Worm (Caenorhabditis elegans): ENCODE results near the gene F47B8.1.
"Not testable (repeated sequence)": the region's sequence is repeated elsewhere in the genome, so short reads cannot be mapped to it uniquely, and the experiment has no call there.

Gene F47B8.1

ce11 chrV:14309632-14310031 lies 4.5 kb downstream of the F47B8.1 start, which contains the start of gene F14D7.14:
F14D7.14 (plus strand) TSS chrV:14309932.
- not testable (repeated sequence) for TF ChIP-seq nhr-12 (tag; optimal IDR thresholded peaks at IDR 0.05); hlh-4 (tag; optimal IDR thresholded peaks at IDR 0.05); mab-9 (GFP tag; IDR thresholded peaks at IDR 0.05)

- TF ChIP-seq egl-13 (tag; optimal IDR thresholded peaks at IDR 0.05); lin-14 (GFP tag; optimal IDR thresholded peaks at IDR 0.05); aly-2 (tag; optimal IDR thresholded peaks at IDR 0.05): not testable (repeated sequence)
These were observed 6.0 kb downstream of the F47B8.1 start, which contains the start of gene spig-5 for ce11 chrV:14308164-14308563. spig-5 (plus strand) TSS chrV:14308464.

- TF ChIP-seq nhr-71 (tag; optimal IDR thresholded peaks at IDR 0.05); alr-1 (tag; optimal IDR thresholded peaks at IDR 0.05; ENCODE audit: borderline replicate concordance); Y116A8C.19 (tag; optimal IDR thresholded peaks at IDR 0.05; ENCODE audit: borderline replicate concordance): not testable (repeated sequence)
These were observed 7.4 kb downstream of the F47B8.1 start, which contains the start of gene spig-4 for ce11 chrV:14306771-14307170. spig-4 (minus strand) TSS chrV:14306871.

- no peak for TF ChIP-seq alr-1 (tag; optimal IDR thresholded peaks at IDR 0.05; ENCODE audit: borderline replicate concordance)
- peak; percentile 4 for TF ChIP-seq elt-2 (tag; optimal IDR thresholded peaks at IDR 0.05)
These were observed 13.1 kb downstream of the F47B8.1 start, which contains the start of gene F14D7.6 for ce11 chrV:14301076-14301475. F14D7.6 (plus strand) TSS chrV:14301413.

ce11 chrV:14299569-14300064 lies 14.5 kb downstream of the F47B8.1 start, which contains the start of the genes spig-3 and F14D7.12:
spig-3 (minus strand) TSS chrV:14299669.
F14D7.12 (plus strand) TSS chrV:14300014.
- no peak for TF ChIP-seq nhr-237 (tag; optimal IDR thresholded peaks at IDR 0.05)
- no peak for TF ChIP-seq irx-1 (tag; optimal IDR thresholded peaks at IDR 0.05)
- TF ChIP-seq lsy-2 (tag; optimal IDR thresholded peaks at IDR 0.05): no peak
- TF ChIP-seq efl-1 (optimal IDR thresholded peaks at IDR 0.05): no peak
- TF ChIP-seq efl-1 (GFP tag; optimal IDR thresholded peaks at IDR 0.05 in 1 of 2): peak in 1 of 2 experiments; percentile 49
- TF ChIP-seq ama-1 (optimal IDR thresholded peaks at IDR 0.05): no peak
- TF ChIP-seq fkh-4 (tag; optimal IDR thresholded peaks at IDR 0.05; ENCODE audit: borderline replicate concordance): no peak

ce11 chrV:14296499-14296898 lies 17.6 kb downstream of the F47B8.1 start, which contains the start of gene F14D7.3:
F14D7.3 (plus strand) TSS chrV:14296799.
- TF ChIP-seq ztf-11 (tag; optimal IDR thresholded peaks at IDR 0.05) (no peak), rnt-1 (tag; optimal IDR thresholded peaks at IDR 0.05) (no peak), ceh-82 (tag; optimal IDR thresholded peaks at IDR 0.05) (no peak), nhr-237 (tag; optimal IDR thresholded peaks at IDR 0.05) (no peak), unc-98 (GFP tag; IDR thresholded peaks at IDR 0.05) (no peak), jun-1 (tag; optimal IDR thresholded peaks at IDR 0.05) (no peak), ceh-90 (tag; optimal IDR thresholded peaks at IDR 0.05) (no peak), nhr-20 (tag; optimal IDR thresholded peaks at IDR 0.05) (no peak), mdl-1 (tag; optimal IDR thresholded peaks at IDR 0.05) (no peak), ceh-88 (GFP tag; IDR thresholded peaks at IDR 0.05) (no peak), C16A3.4 (tag; optimal IDR thresholded peaks at IDR 0.05) (no peak), ama-1 (optimal IDR thresholded peaks at IDR 0.05) (no peak), lin-13 (GFP tag; optimal IDR thresholded peaks at IDR 0.05) (no peak), irx-1 (tag; optimal IDR thresholded peaks at IDR 0.05) (no peak), unc-130 (tag; optimal IDR thresholded peaks at IDR 0.05) (no peak), mep-1 (tag; optimal IDR thresholded peaks at IDR 0.05) (no peak), C34B4.2 (tag; optimal IDR thresholded peaks at IDR 0.05) (no peak)
